Worm (Caenorhabditis elegans) whole organism, young adult: ENCODE data around the gene str-144.

ENCODE experiments used
- B0019.2 ChIP-seq: fragments of 200-800 bp; sonication (Bioruptor generic); conservative IDR thresholded peaks from 2 replicates; pipeline ENCODE4 v1.3.6; 2022; ENCODE audit warnings: missing genetic modification reagents, missing genetic modification characterization, missing compliant biosample characterization
- B0336.3 ChIP-seq: fragments of 200-800 bp; sonication (Bioruptor generic); IDR thresholded peaks from 2 replicates; pipeline ENCODE4 v1.3.6; 2022; ENCODE audit warnings: missing genetic modification characterization, missing compliant biosample characterization
- C06A6.2 ChIP-seq: fragments of 200-800 bp; sonication (Bioruptor generic); conservative IDR thresholded peaks from 2 replicates; pipeline ENCODE4 v1.3.6; 2022; ENCODE audit warnings: missing genetic modification characterization, missing compliant biosample characterization
- F39B2.1 ChIP-seq: fragments of 200-800 bp; sonication (Bioruptor generic); IDR thresholded peaks from 2 replicates; pipeline ENCODE4 v1.3.6; 2022; ENCODE audit warnings: missing genetic modification reagents, missing genetic modification characterization, missing compliant biosample characterization
- F55B11.4 ChIP-seq: sonication (generic microtip); optimal IDR thresholded peaks from 2 replicates; lab custom pipeline; 2016; ENCODE audit warnings: missing compliant biosample characterization, missing genetic modification characterization, borderline replicate concordance; ENCODE audit not compliant: insufficient read depth
- T26A5.8 ChIP-seq: sonication (generic microtip); optimal IDR thresholded peaks from 2 replicates; lab custom pipeline; 2016; ENCODE audit warnings: missing genetic modification characterization, missing compliant biosample characterization
- atf-7 ChIP-seq: sonication (generic microtip); optimal IDR thresholded peaks from 2 replicates; lab custom pipeline; 2017; ENCODE audit warnings: mild to moderate bottlenecking, missing genetic modification characterization, missing compliant biosample characterization
- attf-6 ChIP-seq: fragments of 200-800 bp; sonication (Bioruptor generic); IDR thresholded peaks from 2 replicates; pipeline ENCODE4 v1.3.6; 2022; ENCODE audit warnings: missing genetic modification reagents, missing genetic modification characterization, missing compliant biosample characterization
- cebp-2 ChIP-seq: fragments of 200-800 bp; sonication (Bioruptor generic); IDR thresholded peaks from 2 replicates; pipeline ENCODE4 v1.3.6; 2022; ENCODE audit warnings: missing genetic modification characterization, missing compliant biosample characterization
- ceh-79 ChIP-seq: sonication (generic microtip); optimal IDR thresholded peaks from 2 replicates; lab custom pipeline; 2017; ENCODE audit warnings: mild to moderate bottlenecking, missing genetic modification characterization, missing compliant biosample characterization
- egl-18 ChIP-seq: fragments of 200-800 bp; sonication (Bioruptor generic); IDR thresholded peaks from 2 replicates; pipeline ENCODE4 v1.3.6; 2022; ENCODE audit warnings: missing genetic modification reagents, missing genetic modification characterization, missing compliant biosample characterization
- egrh-3 ChIP-seq: fragments of 200-800 bp; sonication (Bioruptor generic); IDR thresholded peaks from 2 replicates; pipeline ENCODE4 v1.3.6; 2022; ENCODE audit warnings: missing genetic modification reagents, missing genetic modification characterization, missing compliant biosample characterization
- ekl-4 ChIP-seq: fragments of 200-800 bp; sonication (Bioruptor generic); IDR thresholded peaks from 2 replicates; pipeline ENCODE4 v1.3.6; 2022; ENCODE audit warnings: missing genetic modification reagents, missing genetic modification characterization, missing compliant biosample characterization
- ets-4 ChIP-seq: fragments of 200-800 bp; sonication (Bioruptor generic); optimal IDR thresholded peaks from 2 replicates; lab custom pipeline; 2018; ENCODE audit warnings: mild to moderate bottlenecking, missing genetic modification characterization, missing compliant biosample characterization
- gei-17 ChIP-seq: fragments of 200-800 bp; sonication (Bioruptor generic); optimal IDR thresholded peaks from 2 replicates; lab custom pipeline; 2018; ENCODE audit warnings: mild to moderate bottlenecking, missing genetic modification characterization, missing compliant biosample characterization
- hmg-1.2 ChIP-seq: fragments of 200-800 bp; sonication (Bioruptor generic); IDR thresholded peaks from 2 replicates; pipeline ENCODE4 v1.3.6; 2022; ENCODE audit warnings: missing genetic modification reagents, missing genetic modification characterization, missing compliant biosample characterization
- hsf-1 ChIP-seq: fragments of 200-800 bp; sonication (Bioruptor generic); IDR thresholded peaks from 2 replicates; pipeline ENCODE4 v1.3.6; 2022; ENCODE audit warnings: missing genetic modification reagents, missing genetic modification characterization, missing compliant biosample characterization
- let-607 ChIP-seq, 2 experiments: fragments of 200-800 bp in 1 of 2; sonication (Bioruptor generic) in 1 of 2; sonication (generic microtip) in 1 of 2; optimal IDR thresholded peaks; 2 replicates each; lab custom pipeline; 2016 to 2018; ENCODE audit warnings: mild to moderate bottlenecking in 2 of 2, missing compliant biosample characterization in 2 of 2, missing genetic modification characterization in 2 of 2, moderate library complexity in 2 of 2, missing genotype in 1 of 2
- lin-35 ChIP-seq, 3 experiments: fragments of 150-350 bp in 2 of 3; sonication (generic microtip) in 1 of 3; optimal IDR thresholded peaks; 2 replicates each; lab custom pipeline; 2014 to 2018; ENCODE audit warnings: missing biosample characterization in 3 of 3, missing genetic modification characterization in 3 of 3, missing genetic modification reagents in 3 of 3
- lin-54 ChIP-seq: fragments of 200-800 bp; sonication (Bioruptor generic); optimal IDR thresholded peaks from 2 replicates; lab custom pipeline; 2018; ENCODE audit warnings: mild to moderate bottlenecking, missing genetic modification characterization, missing compliant biosample characterization
- lir-1 ChIP-seq: fragments of 200-800 bp; sonication (Bioruptor generic); conservative IDR thresholded peaks from 2 replicates; pipeline ENCODE4 v1.3.6; 2022; ENCODE audit warnings: missing genetic modification reagents, missing genetic modification characterization, missing compliant biosample characterization
- madf-3 ChIP-seq: fragments of 200-800 bp; sonication (Bioruptor generic); IDR thresholded peaks from 2 replicates; pipeline ENCODE4 v1.3.6; 2022; ENCODE audit warnings: missing genetic modification reagents, missing genetic modification characterization, missing compliant biosample characterization
- mel-28 ChIP-seq: sonication (generic microtip); optimal IDR thresholded peaks from 2 replicates; lab custom pipeline; 2016; ENCODE audit warnings: borderline replicate concordance, mild to moderate bottlenecking, missing genetic modification characterization, missing compliant biosample characterization
- mes-4 ChIP-seq: sonication (generic microtip); optimal IDR thresholded peaks from 2 replicates; lab custom pipeline; 2016; ENCODE audit warnings: missing genotype, missing genetic modification characterization, missing compliant biosample characterization
- nfyb-1 ChIP-seq: fragments of 200-800 bp; sonication (Bioruptor generic); IDR thresholded peaks from 2 replicates; pipeline ENCODE4 v1.3.6; 2022; ENCODE audit warnings: missing genetic modification reagents, missing genetic modification characterization, missing compliant biosample characterization
- nhr-80 ChIP-seq: sonication (generic microtip); optimal IDR thresholded peaks from 2 replicates; lab custom pipeline; 2016; ENCODE audit warnings: missing genetic modification characterization, missing compliant biosample characterization
- rec-8 ChIP-seq, 2 experiments: sonication (generic microtip); optimal IDR thresholded peaks; 2 replicates each; lab custom pipeline; 2016; ENCODE audit warnings: mild to moderate bottlenecking in 2 of 2, missing genetic modification characterization in 2 of 2, missing genetic modification reagents in 2 of 2, missing genotype in 2 of 2, missing biosample characterization in 1 of 2, missing compliant biosample characterization in 1 of 2, moderate library complexity in 1 of 2
- repo-1 ChIP-seq: sonication (generic microtip); optimal IDR thresholded peaks from 2 replicates; lab custom pipeline; 2017; ENCODE audit warnings: mild to moderate bottlenecking, missing genetic modification characterization, missing compliant biosample characterization
- rpc-1 ChIP-seq, 2 experiments: fragments of 150-350 bp in 1 of 2; sonication (generic microtip) in 1 of 2; optimal IDR thresholded peaks; 2 replicates each; lab custom pipeline; 2014 to 2018; ENCODE audit warnings: missing biosample characterization in 1 of 2, missing genetic modification characterization in 1 of 2, missing genetic modification reagents in 1 of 2, missing genotype in 1 of 2
- sdz-38 ChIP-seq: sonication (generic microtip); optimal IDR thresholded peaks from 2 replicates; lab custom pipeline; 2016; ENCODE audit warnings: missing genotype, missing genetic modification characterization, missing compliant biosample characterization
- tbp1 ChIP-seq: fragments of 200-800 bp; sonication (Bioruptor generic); optimal IDR thresholded peaks from 2 replicates; lab custom pipeline; 2018; ENCODE audit warnings: mild to moderate bottlenecking, missing genetic modification characterization, missing compliant biosample characterization
- unc-62 ChIP-seq: fragments of 150-350 bp; optimal IDR thresholded peaks from 2 replicates; lab custom pipeline; 2014; ENCODE audit warnings: missing biosample characterization, missing genetic modification reagents, missing genetic modification characterization
- zfh-2 ChIP-seq: fragments of 200-800 bp; sonication (Bioruptor generic); conservative IDR thresholded peaks from 2 replicates; pipeline ENCODE4 v1.3.6; 2022; ENCODE audit warnings: missing genetic modification reagents, missing genetic modification characterization, missing compliant biosample characterization
- ztf-26 ChIP-seq: sonication (generic microtip); optimal IDR thresholded peaks from 2 replicates; lab custom pipeline; 2017; ENCODE audit warnings: missing genetic modification characterization, missing compliant biosample characterization
- ztf-28 ChIP-seq: fragments of 200-800 bp; sonication (Bioruptor generic); IDR thresholded peaks from 2 replicates; pipeline ENCODE4 v1.3.6; 2022; ENCODE audit warnings: missing genetic modification reagents, missing genetic modification characterization, missing compliant biosample characterization

The str-144 gene

ce11 chrV:8051851-8052250 is 20.1 kb downstream of the str-144 start, which contains the start of gene sth-1 (continued):
- TF ChIP-seq let-607 (tag; optimal IDR thresholded peaks at IDR 0.05; lab: Kevin White, UChicago): no peak

DNA sequence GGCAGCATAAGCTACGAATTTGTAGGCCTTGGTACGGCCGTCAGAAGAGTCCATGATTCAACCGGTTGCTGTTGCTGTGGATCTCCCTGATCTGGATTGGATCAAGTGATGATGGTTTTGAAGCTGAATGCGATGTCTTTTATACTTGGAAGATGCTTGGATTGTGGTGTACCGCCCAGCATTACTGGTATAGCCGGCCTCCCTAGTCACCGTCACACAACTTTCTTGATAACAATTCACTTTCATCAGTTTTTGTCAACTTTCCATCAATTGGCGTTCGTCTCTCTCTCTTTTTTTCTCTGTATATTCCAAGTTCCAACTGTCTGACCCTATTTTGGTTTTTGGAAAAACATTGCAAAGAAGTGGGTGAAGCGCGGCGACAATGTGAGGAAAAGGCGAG is 21.1 kb downstream of the str-144 start, which contains the start of gene col-43:
col-43 (minus strand) TSS at position 101 of the 400 bp plus-strand sequence.
- no peak for TF ChIP-seq lir-1
- TF ChIP-seq C06A6.2 (GFP tag; lab: Robert Waterston, UW): no peak
- TF ChIP-seq lin-35 (GFP tag; optimal IDR thresholded peaks at IDR 0.05; lab: Kevin White, UChicago): no peak
- no peak for TF ChIP-seq nfyb-1 (GFP tag; lab: Robert Waterston, UW)
- no peak for TF ChIP-seq egrh-3 (GFP tag; lab: Robert Waterston, UW)
- no peak for TF ChIP-seq B0019.2 (GFP tag; lab: Robert Waterston, UW)
- no peak for TF ChIP-seq repo-1 (tag; lab: Kevin White, UChicago)
- no peak for TF ChIP-seq F55B11.4 (tag; lab: Kevin White, UChicago)
- no peak for TF ChIP-seq ceh-79 (tag; lab: Kevin White, UChicago)
- TF ChIP-seq hsf-1: no peak
- no peak for TF ChIP-seq atf-7 (tag; lab: Kevin White, UChicago)
- TF ChIP-seq mes-4 (tag; lab: Kevin White, UChicago): no peak
- no peak for TF ChIP-seq egl-18 (GFP tag; lab: Robert Waterston, UW)

DNA sequence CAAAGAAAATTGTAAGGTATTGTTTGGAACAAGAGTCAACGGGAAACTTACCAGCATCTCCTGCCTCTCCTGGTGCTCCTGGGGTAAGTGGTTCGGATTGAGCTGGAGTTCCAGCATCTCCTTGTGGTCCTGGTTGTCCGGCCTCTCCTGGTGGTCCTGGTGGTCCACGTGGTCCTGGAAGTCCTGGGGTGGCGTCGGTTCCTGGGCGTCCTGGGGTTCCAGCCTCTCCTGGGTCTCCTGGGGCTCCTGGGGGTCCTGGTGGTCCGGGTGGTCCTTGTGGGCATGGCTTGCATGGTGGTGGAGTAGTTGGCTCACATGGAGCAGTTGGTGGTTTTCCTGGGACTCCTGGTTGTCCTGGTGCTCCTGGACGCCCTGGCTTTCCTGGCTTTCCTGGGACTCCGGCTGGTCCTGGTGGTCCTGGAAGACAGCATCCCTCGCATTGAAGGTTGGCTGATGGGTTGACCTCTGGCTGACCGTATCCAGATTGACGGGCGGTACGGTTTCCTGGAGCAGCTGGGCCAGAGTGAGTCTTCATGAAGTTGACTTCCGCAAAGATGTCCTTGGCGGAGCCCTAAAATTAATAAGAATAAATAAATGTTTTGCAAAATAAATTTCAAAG is 21.8 kb downstream of the str-144 start:
- TF ChIP-seq rpc-1 (optimal IDR thresholded peaks at IDR 0.05; lab: Kevin White, UChicago): no peak
- no peak for TF ChIP-seq rpc-1 (tag; optimal IDR thresholded peaks at IDR 0.05; lab: Kevin White, UChicago)
- TF ChIP-seq ekl-4 (GFP tag; lab: Robert Waterston, UW): no peak
- TF ChIP-seq B0336.3 (GFP tag; lab: Robert Waterston, UW): no peak
- no peak for TF ChIP-seq unc-62 (GFP tag; lab: Kevin White, UChicago)
- TF ChIP-seq egrh-3 (GFP tag; lab: Robert Waterston, UW): peak; percentile 90; the same call in 1 of the 2 replicates
- TF ChIP-seq rec-8 (tag; optimal IDR thresholded peaks at IDR 0.05; lab: Kevin White, UChicago): no peak
- TF ChIP-seq ztf-26 (tag; lab: Kevin White, UChicago): no peak
- TF ChIP-seq cebp-2: 0 out of 2 replicates have a peak, but pooled peaks have one; percentile 12
- TF ChIP-seq ets-4: no peak
- TF ChIP-seq zfh-2 (GFP tag; lab: Robert Waterston, UW): peak; percentile 83
- TF ChIP-seq ztf-28 (GFP tag; lab: Robert Waterston, UW): no peak
- TF ChIP-seq gei-17 (GFP tag; lab: Kevin White, UChicago): no peak

DNA sequence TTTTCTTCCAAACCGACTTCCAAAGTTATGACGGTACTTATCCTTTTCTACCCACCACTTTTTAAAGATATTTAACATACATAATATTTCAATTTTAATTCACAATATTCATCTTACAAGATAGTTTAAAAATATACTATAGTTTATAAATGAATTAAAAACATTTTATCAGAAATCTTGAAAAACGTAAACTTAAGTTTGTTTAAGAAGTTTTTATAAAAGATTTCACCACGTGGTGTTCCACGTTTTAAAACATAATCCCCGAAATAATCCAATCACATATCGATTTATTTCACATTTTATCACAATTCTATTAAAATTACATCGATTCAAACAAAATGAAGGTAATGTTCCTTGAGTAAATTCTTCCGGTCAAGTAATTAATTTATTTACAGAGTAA is 25.2 kb downstream of the str-144 start, which contains the start of gene ZC513.3:
ZC513.3 (plus strand) TSS at position 301 of the 400 bp plus-strand sequence.
- TF ChIP-seq nhr-80 (tag; lab: Kevin White, UChicago): no peak

- TF ChIP-seq tbp1 (GFP tag; lab: Kevin White, UChicago) (no peak), hmg-1.2 (GFP tag; lab: Robert Waterston, UW) (no peak)
These were observed 27.0 kb downstream of the str-144 start for ce11 chrV:8044957-8045356.

DNA sequence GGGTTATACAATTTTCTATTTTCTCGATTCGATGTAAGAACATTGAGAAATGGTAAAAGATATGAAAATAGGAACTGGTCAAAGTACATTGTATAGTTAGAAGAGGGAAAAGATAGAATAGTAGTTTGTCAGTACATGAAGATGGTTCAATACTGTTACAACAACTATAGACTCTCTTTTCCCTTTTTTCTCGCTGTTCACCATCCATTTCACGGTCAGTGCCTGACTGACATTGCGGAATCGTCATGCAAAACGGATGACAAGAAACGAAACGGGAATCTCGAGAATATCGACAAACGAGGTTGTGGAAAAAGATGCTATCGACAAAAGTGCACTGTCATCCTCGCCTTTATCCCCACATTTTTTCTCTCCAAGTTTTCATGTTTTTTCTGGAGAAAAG is 28.3 kb downstream of the str-144 start:
- TF ChIP-seq F39B2.1: no peak
- no peak for TF ChIP-seq mel-28 (tag; lab: Kevin White, UChicago)
- no peak for TF ChIP-seq lin-54 (GFP tag; lab: Kevin White, UChicago)
- no peak for TF ChIP-seq sdz-38
- no peak for TF ChIP-seq egrh-3 (GFP tag; lab: Robert Waterston, UW)
- TF ChIP-seq attf-6 (GFP tag; lab: Robert Waterston, UW): no peak
- no peak for TF ChIP-seq madf-3 (GFP tag; lab: Robert Waterston, UW)
- no peak for TF ChIP-seq nfyb-1 (GFP tag; lab: Robert Waterston, UW)
- no peak for TF ChIP-seq T26A5.8 (tag; lab: Kevin White, UChicago)
